Fruit fly (Drosophila melanogaster) whole organism: Measurements from ENCODE around the gene CG32573.

Experiments used
- CG8478 ChIP-seq: fragments of >200 bp; optimal IDR thresholded peaks from 2 replicates; lab custom pipeline; 2018; ENCODE audit warnings: inconsistent platforms
- pan ChIP-seq: fragments of >200 bp; optimal IDR thresholded peaks from 2 replicates; lab custom pipeline; 2017
- psq ChIP-seq: fragments of >200 bp; optimal IDR thresholded peaks from 2 replicates; lab custom pipeline; 2017
- usp ChIP-seq: fragments of >200 bp; optimal IDR thresholded peaks from 2 replicates; lab custom pipeline; 2017; ENCODE audit warnings: missing biosample characterization, missing genetic modification characterization, mixed read lengths

- TF ChIP-seq psq (lab: Kevin White, UChicago) (no peak), CG8478 (no peak), pan (lab: Kevin White, UChicago) (no peak), usp (GFP tag; lab: Kevin White, UChicago) (no peak)
Observed at dm6 chrX:16641101-16641420, 10.1 kb upstream of the CG32573 start.
